Fruit fly (Drosophila melanogaster): ENCODE results near the gene CG12990.

CG12990 gene

dm6 chrX:17625833-17626232, 45.9 kb downstream of the CG12990 start:
- TF ChIP-seq Dll (optimal IDR thresholded peaks at IDR 0.05) = no peak
- no peak for TF ChIP-seq CG8478 (optimal IDR thresholded peaks at IDR 0.05)
- no peak for TF ChIP-seq pan (optimal IDR thresholded peaks at IDR 0.05)
- no peak for TF ChIP-seq EcR (GFP tag; optimal IDR thresholded peaks at IDR 0.05)
- TF ChIP-seq usp (GFP tag; optimal IDR thresholded peaks at IDR 0.05) = no peak
- no peak for TF ChIP-seq psq (optimal IDR thresholded peaks at IDR 0.05)

- no peak for TF ChIP-seq pan (optimal IDR thresholded peaks at IDR 0.05)
- TF ChIP-seq Dll (optimal IDR thresholded peaks at IDR 0.05) = no peak
- TF ChIP-seq CG8478 (optimal IDR thresholded peaks at IDR 0.05) = no peak
- no peak for TF ChIP-seq EcR (GFP tag; optimal IDR thresholded peaks at IDR 0.05)
These were observed 46.7 kb downstream of the CG12990 start for dm6 chrX:17624983-17625401.

dm6 chrX:17624223-17624982, 47.3 kb downstream of the CG12990 start:
- TF ChIP-seq CG8478 (optimal IDR thresholded peaks at IDR 0.05) (no peak), usp (GFP tag; optimal IDR thresholded peaks at IDR 0.05) (no peak), EcR (GFP tag; optimal IDR thresholded peaks at IDR 0.05) (no peak), psq (optimal IDR thresholded peaks at IDR 0.05) (no peak)

dm6 chrX:17622187-17622586, 49.5 kb downstream of the CG12990 start:
- no peak for TF ChIP-seq psq (optimal IDR thresholded peaks at IDR 0.05)

Measured in whole organism.